Worm (Caenorhabditis elegans) whole organism, mixed stage, embryonic: ENCODE measurements around the gene flp-1.
"Not testable (repeated sequence)": the region's sequence is repeated elsewhere in the genome, so short reads cannot be mapped to it uniquely, and the experiment has no call there.

Source experiments
- M03D4.4 ChIP-seq: sonication (generic microtip); optimal IDR thresholded peaks from 2 replicates; lab custom pipeline; 2017; ENCODE audit warnings: mild to moderate bottlenecking, missing genetic modification characterization, missing compliant biosample characterization
- bed-3 ChIP-seq: fragments of 200-800 bp; sonication (Bioruptor generic); optimal IDR thresholded peaks from 3 replicates; lab custom pipeline; 2018; ENCODE audit warnings: mild to moderate bottlenecking, missing genetic modification characterization, moderate library complexity, missing compliant biosample characterization
- blmp-1 ChIP-seq: fragments of 150-350 bp; optimal IDR thresholded peaks from 2 replicates; lab custom pipeline; 2014; ENCODE audit warnings: missing biosample characterization, missing genetic modification characterization
- ceh-39 ChIP-seq: fragments of 150-350 bp; optimal IDR thresholded peaks from 2 replicates; lab custom pipeline; 2014; ENCODE audit warnings: missing biosample characterization, missing genetic modification characterization
- ceh-43 ChIP-seq: fragments of 200-800 bp; sonication (Bioruptor generic); optimal IDR thresholded peaks from 2 replicates; lab custom pipeline; 2018; ENCODE audit warnings: mild to moderate bottlenecking, missing genetic modification characterization, moderate library complexity, missing compliant biosample characterization
- ceh-83 ChIP-seq: fragments of 200-800 bp; sonication (Bioruptor generic); optimal IDR thresholded peaks from 2 replicates; lab custom pipeline; 2018; ENCODE audit warnings: mild to moderate bottlenecking, missing genetic modification characterization, missing compliant biosample characterization
- ces-1 ChIP-seq: fragments of 150-350 bp; optimal IDR thresholded peaks from 2 replicates; lab custom pipeline; 2014; ENCODE audit warnings: missing biosample characterization, missing genetic modification reagents, missing genetic modification characterization
- cnd-1 ChIP-seq: fragments of 200-800 bp; sonication (Bioruptor generic); optimal IDR thresholded peaks from 2 replicates; lab custom pipeline; 2018; ENCODE audit warnings: mild to moderate bottlenecking, missing genetic modification characterization, missing compliant biosample characterization
- drap-1 ChIP-seq: fragments of 200-800 bp; sonication (Bioruptor generic); optimal IDR thresholded peaks from 3 replicates; lab custom pipeline; 2018; ENCODE audit warnings: mild to moderate bottlenecking, missing genetic modification characterization, missing compliant biosample characterization
- elt-1 ChIP-seq: sonication (generic microtip); optimal IDR thresholded peaks from 2 replicates; lab custom pipeline; 2017; ENCODE audit warnings: missing genetic modification characterization, mild to moderate bottlenecking, missing compliant biosample characterization, antibody characterized with exemption, moderate library complexity, borderline replicate concordance; ENCODE audit not compliant: insufficient read depth
- elt-3 ChIP-seq: fragments of 150-350 bp; optimal IDR thresholded peaks from 2 replicates; lab custom pipeline; 2014; ENCODE audit warnings: missing biosample characterization, missing genetic modification characterization
- flh-1 ChIP-seq: fragments of 200-800 bp; sonication (Bioruptor generic); optimal IDR thresholded peaks from 2 replicates; lab custom pipeline; 2018; ENCODE audit warnings: mild to moderate bottlenecking, missing genetic modification characterization, moderate library complexity, missing compliant biosample characterization
- ham-2 ChIP-seq: fragments of 200-800 bp; sonication (Bioruptor generic); optimal IDR thresholded peaks from 2 replicates; lab custom pipeline; 2018; ENCODE audit warnings: mild to moderate bottlenecking, missing genetic modification characterization, missing compliant biosample characterization
- hlh-1 ChIP-seq: fragments of 150-350 bp; optimal IDR thresholded peaks from 2 replicates; lab custom pipeline; 2014; ENCODE audit warnings: missing biosample characterization, missing genetic modification reagents, missing genetic modification characterization
- lin-13 ChIP-seq: fragments of 150-350 bp; optimal IDR thresholded peaks from 2 replicates; lab custom pipeline; 2014; ENCODE audit warnings: missing biosample characterization, missing genetic modification characterization
- lin-32 ChIP-seq: fragments of 200-800 bp; sonication (Bioruptor generic); optimal IDR thresholded peaks from 2 replicates; lab custom pipeline; 2018; ENCODE audit warnings: mild to moderate bottlenecking, missing genetic modification characterization, missing compliant biosample characterization
- lsy-2 ChIP-seq: fragments of 150-350 bp; optimal IDR thresholded peaks from 2 replicates; lab custom pipeline; 2014; ENCODE audit warnings: missing biosample characterization, missing genetic modification characterization
- mab-5 ChIP-seq: fragments of 150-350 bp; optimal IDR thresholded peaks from 2 replicates; lab custom pipeline; 2014; ENCODE audit warnings: missing biosample characterization, missing genetic modification characterization
- mep-1 ChIP-seq: fragments of 150-350 bp; optimal IDR thresholded peaks from 2 replicates; lab custom pipeline; 2017; ENCODE audit warnings: missing biosample characterization, missing genetic modification reagents, missing genetic modification characterization, inconsistent platforms
- mls-2 ChIP-seq: sonication (generic microtip); optimal IDR thresholded peaks from 2 replicates; lab custom pipeline; 2016; ENCODE audit warnings: mild to moderate bottlenecking, missing genetic modification characterization, moderate library complexity, missing compliant biosample characterization
- nhr-12 ChIP-seq: fragments of 150-350 bp; optimal IDR thresholded peaks from 2 replicates; lab custom pipeline; 2014; ENCODE audit warnings: missing biosample characterization, missing genetic modification characterization
- nhr-2 ChIP-seq: fragments of 150-350 bp; optimal IDR thresholded peaks from 2 replicates; lab custom pipeline; 2014; ENCODE audit warnings: missing biosample characterization, missing genetic modification characterization
- nhr-237 ChIP-seq: fragments of 150-350 bp; optimal IDR thresholded peaks from 2 replicates; lab custom pipeline; 2014; ENCODE audit warnings: missing biosample characterization, missing genetic modification characterization
- nhr-28 ChIP-seq: fragments of 150-350 bp; optimal IDR thresholded peaks from 2 replicates; lab custom pipeline; 2014; ENCODE audit warnings: missing biosample characterization, missing genetic modification characterization
- nhr-76 ChIP-seq: sonication (generic microtip); optimal IDR thresholded peaks from 2 replicates; lab custom pipeline; 2017; ENCODE audit warnings: missing biosample characterization, missing genetic modification characterization
- pha-4 ChIP-seq: fragments of 150-350 bp; optimal IDR thresholded peaks from 2 replicates; lab custom pipeline; 2018; ENCODE audit warnings: missing biosample characterization, missing genetic modification reagents, missing genetic modification characterization
- sem-2 ChIP-seq: fragments of 200-800 bp; sonication (Bioruptor generic); optimal IDR thresholded peaks from 2 replicates; lab custom pipeline; 2018; ENCODE audit warnings: mild to moderate bottlenecking, missing genetic modification characterization, missing compliant biosample characterization
- snpc-4 ChIP-seq: fragments of 150-350 bp; optimal IDR thresholded peaks from 2 replicates; lab custom pipeline; 2014; ENCODE audit warnings: missing biosample characterization, missing genetic modification characterization
- sptf-1 ChIP-seq: sonication (generic microtip); optimal IDR thresholded peaks from 2 replicates; lab custom pipeline; 2017; ENCODE audit warnings: mild to moderate bottlenecking, missing genetic modification characterization, moderate library complexity, missing compliant biosample characterization
- tbx-8 ChIP-seq: fragments of 200-800 bp; sonication (Bioruptor generic); optimal IDR thresholded peaks from 2 replicates; lab custom pipeline; 2018; ENCODE audit warnings: mild to moderate bottlenecking, missing genetic modification characterization, moderate library complexity, missing compliant biosample characterization
- unc-120 ChIP-seq: sonication (generic microtip); optimal IDR thresholded peaks from 2 replicates; lab custom pipeline; 2017; ENCODE audit warnings: missing genetic modification characterization, missing compliant biosample characterization; ENCODE audit not compliant: poor library complexity, severe bottlenecking
- unc-39 ChIP-seq: fragments of 150-350 bp; optimal IDR thresholded peaks from 2 replicates; lab custom pipeline; 2014; ENCODE audit warnings: missing biosample characterization, missing genetic modification characterization
- unc-62 ChIP-seq: fragments of 150-350 bp; optimal IDR thresholded peaks from 2 replicates; lab custom pipeline; 2014; ENCODE audit warnings: missing biosample characterization, missing genetic modification reagents, missing genetic modification characterization
- zip-8 ChIP-seq: fragments of 150-350 bp; optimal IDR thresholded peaks from 2 replicates; lab custom pipeline; 2014; ENCODE audit warnings: missing biosample characterization, missing genetic modification characterization
- ztf-11 ChIP-seq: fragments of 150-350 bp; optimal IDR thresholded peaks from 2 replicates; lab custom pipeline; 2014; ENCODE audit warnings: missing biosample characterization, missing genetic modification characterization

flp-1 gene

DNA sequence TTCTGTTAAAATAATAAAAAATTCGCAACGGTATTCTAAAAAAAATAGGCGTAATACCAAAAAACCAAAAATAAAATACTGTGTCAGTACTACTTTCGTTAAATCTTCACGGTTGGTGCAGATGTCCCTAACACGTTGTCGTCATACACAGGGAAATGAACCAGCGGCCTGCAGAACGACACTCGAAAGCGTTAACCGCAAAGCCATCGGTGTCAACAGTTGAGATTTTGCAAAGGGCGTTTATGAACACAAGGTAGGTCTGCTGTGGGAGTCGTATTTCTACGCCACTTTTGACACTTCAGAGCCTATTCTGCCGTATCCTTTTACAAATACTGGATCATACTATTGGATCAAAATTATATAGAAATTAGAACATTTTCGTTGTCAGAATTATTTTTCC lies 46.7 kb downstream of the flp-1 start:
- TF ChIP-seq nhr-12: peak; percentile 29
- TF ChIP-seq mep-1 (tag; lab: Kevin White, UChicago): peak; percentile 77
- peak; percentile 97 for TF ChIP-seq drap-1
- TF ChIP-seq mls-2 (tag; lab: Kevin White, UChicago): peak; percentile 97
- TF ChIP-seq mab-5 (tag; lab: Kevin White, UChicago): no peak
- TF ChIP-seq ceh-43 (GFP tag; lab: Kevin White, UChicago): peak; percentile 93
- peak; percentile 33 for TF ChIP-seq ztf-11 (tag; lab: Kevin White, UChicago)
- peak; percentile 81 for TF ChIP-seq tbx-8
- no peak for TF ChIP-seq snpc-4 (tag; lab: Kevin White, UChicago)
- no peak for TF ChIP-seq blmp-1
- TF ChIP-seq unc-39: peak; percentile 81
- peak; percentile 91 for TF ChIP-seq ham-2
- no peak for TF ChIP-seq nhr-76 (tag; lab: Kevin White, UChicago)
- peak; percentile 95 for TF ChIP-seq ceh-83 (GFP tag; lab: Kevin White, UChicago)
- peak; percentile 94 for TF ChIP-seq lin-32
- peak; percentile 75 for TF ChIP-seq unc-62 (GFP tag; lab: Kevin White, UChicago)
- peak; percentile 96 for TF ChIP-seq cnd-1
- peak; percentile 14 for TF ChIP-seq ceh-39 (tag; lab: Kevin White, UChicago)
- TF ChIP-seq nhr-28 (tag; lab: Kevin White, UChicago): peak; percentile 22
- no peak for TF ChIP-seq zip-8
- peak; percentile 93 for TF ChIP-seq sem-2 (GFP tag; lab: Kevin White, UChicago)
- TF ChIP-seq unc-120: peak; percentile 92
- TF ChIP-seq bed-3 (GFP tag; lab: Kevin White, UChicago): peak; percentile 88
- peak; percentile 65 for TF ChIP-seq elt-3 (tag; lab: Kevin White, UChicago)
- TF ChIP-seq nhr-237 (tag; lab: Kevin White, UChicago): no peak
- TF ChIP-seq lin-13 (tag; lab: Kevin White, UChicago): peak; percentile 69
- no peak for TF ChIP-seq nhr-2 (tag; lab: Kevin White, UChicago)
- peak; percentile 97 for TF ChIP-seq sptf-1
- TF ChIP-seq elt-1 (tag; lab: Kevin White, UChicago): no peak
- TF ChIP-seq M03D4.4 (tag; lab: Kevin White, UChicago): peak; percentile 96
- TF ChIP-seq hlh-1 (tag; lab: Kevin White, UChicago): peak; percentile 65
- peak; percentile 86 for TF ChIP-seq pha-4
- peak; percentile 92 for TF ChIP-seq flh-1
- peak; percentile 54 for TF ChIP-seq lsy-2
- no peak for TF ChIP-seq ces-1 (GFP tag; lab: Kevin White, UChicago)

- TF ChIP-seq elt-3 (tag; lab: Kevin White, UChicago) (no peak), zip-8 (no peak), flh-1 (no peak), lin-13 (tag; lab: Kevin White, UChicago) (no peak), cnd-1 (no peak)
- TF ChIP-seq, all 35 proteins: peak for 0
These were observed 48.0 kb downstream of the flp-1 start, which contains the start of gene C46C2.5 for ce11 chrIV:9192522-9192921. Gene C46C2.5, minus strand, starts transcription at chrIV:9192622.

ce11 chrIV:9194524-9194923 lies 50.0 kb downstream of the flp-1 start, which contains the start of gene C46C2.7:
Gene C46C2.7, plus strand, starts transcription at chrIV:9194824.
- TF ChIP-seq flh-1; ceh-83 (GFP tag; lab: Kevin White, UChicago); mab-5 (tag; lab: Kevin White, UChicago): not testable (repeated sequence)
